Fruit fly (Drosophila melanogaster): ENCODE data around the gene cal1.

dm6 chr3R:17121277-17121676 lies 33.2 kb downstream of the cal1 start, which contains the start of gene CG42779:
- TF ChIP-seq CG8478 (optimal IDR thresholded peaks at IDR 0.05), result no peak
- no peak for TF ChIP-seq CTCF (optimal IDR thresholded peaks at IDR 0.05)
